Worm (Caenorhabditis elegans): Measurements from ENCODE around the gene F56B3.4.

The F56B3.4 gene

DNA sequence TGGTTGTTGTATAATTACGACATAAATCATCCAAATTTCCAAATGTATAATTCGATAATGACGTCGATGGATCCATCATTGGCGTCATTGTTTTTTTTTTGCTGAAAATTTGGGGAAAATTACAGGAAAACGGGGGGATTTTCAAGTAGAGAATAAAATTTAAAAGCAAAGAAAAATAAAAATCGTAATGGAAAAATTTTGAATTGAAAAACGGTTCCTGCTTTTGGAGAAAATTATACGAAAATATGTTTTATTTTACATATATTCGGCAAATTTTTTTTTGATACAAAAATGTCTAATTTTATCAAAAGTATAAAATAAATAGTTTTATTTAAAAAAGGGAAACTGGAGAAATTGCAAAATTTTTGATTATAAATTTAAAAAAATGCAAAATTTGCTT is 30.8 kb upstream of the F56B3.4 start, which contains the start of gene zipt-15:
Gene zipt-15, minus strand, starts transcription at position 101 of the 400 bp plus-strand sequence.
- TF ChIP-seq skn-1 (tag; optimal IDR thresholded peaks at IDR 0.05) (no peak), nhr-237 (tag; optimal IDR thresholded peaks at IDR 0.05) (no peak), jun-1 (tag; optimal IDR thresholded peaks at IDR 0.05) (no peak), sea-2 (GFP tag; optimal IDR thresholded peaks at IDR 0.05) (no peak), pqm-1 (tag; optimal IDR thresholded peaks at IDR 0.05) (no peak)

DNA sequence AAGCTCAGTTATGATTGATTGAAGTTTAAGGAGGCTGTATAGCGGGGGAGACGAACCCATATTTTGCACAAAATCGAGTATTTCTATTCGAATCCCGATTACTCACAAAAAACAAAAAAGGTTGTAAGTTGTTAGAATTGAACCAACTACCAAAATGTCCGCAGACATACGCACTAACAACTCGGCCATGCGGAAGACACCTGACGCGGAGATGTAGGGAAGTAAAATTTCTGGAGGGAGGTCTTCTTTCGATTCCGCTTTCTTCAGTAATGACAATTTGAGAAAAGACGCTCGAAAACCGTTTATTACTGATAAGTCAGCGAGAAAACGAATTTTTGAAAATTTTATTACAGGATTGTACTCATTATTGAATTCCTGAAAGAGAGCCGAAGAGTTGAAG is 23.8 kb upstream of the F56B3.4 start:
- TF ChIP-seq elt-1 (tag; optimal IDR thresholded peaks at IDR 0.05) (no peak), unc-39 (tag; optimal IDR thresholded peaks at IDR 0.05) (no peak), nhr-28 (tag; optimal IDR thresholded peaks at IDR 0.05) (no peak), zag-1 (tag; optimal IDR thresholded peaks at IDR 0.05) (no peak), fkh-2 (tag; optimal IDR thresholded peaks at IDR 0.05) (no peak), daf-12 (tag; optimal IDR thresholded peaks at IDR 0.05) (no peak), elt-3 (tag; optimal IDR thresholded peaks at IDR 0.05) (no peak), unc-62 (GFP tag; optimal IDR thresholded peaks at IDR 0.05) (no peak), ceh-9 (tag; optimal IDR thresholded peaks at IDR 0.05) (no peak)

DNA sequence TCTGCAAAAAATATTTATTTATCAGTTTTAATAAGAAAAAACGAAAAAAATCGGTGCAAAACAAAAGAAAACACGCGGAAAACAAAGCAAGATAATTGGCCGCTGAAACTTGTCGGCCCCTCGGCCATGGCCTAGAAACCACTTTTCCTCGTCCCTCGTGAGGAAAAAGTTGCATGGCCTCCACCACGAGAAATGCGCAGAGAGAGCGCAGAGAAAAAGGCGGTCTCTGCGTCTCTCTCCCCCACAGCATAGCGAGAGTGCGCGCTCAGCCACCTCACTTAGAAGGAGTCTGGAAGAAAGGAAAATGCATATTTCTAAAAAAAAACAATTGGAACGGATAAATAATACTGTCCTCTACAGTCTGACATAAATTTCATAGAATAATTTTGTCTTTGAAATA is 19.3 kb upstream of the F56B3.4 start:
- peak; percentile 43 for TF ChIP-seq lin-15B (tag; optimal IDR thresholded peaks at IDR 0.05)

DNA sequence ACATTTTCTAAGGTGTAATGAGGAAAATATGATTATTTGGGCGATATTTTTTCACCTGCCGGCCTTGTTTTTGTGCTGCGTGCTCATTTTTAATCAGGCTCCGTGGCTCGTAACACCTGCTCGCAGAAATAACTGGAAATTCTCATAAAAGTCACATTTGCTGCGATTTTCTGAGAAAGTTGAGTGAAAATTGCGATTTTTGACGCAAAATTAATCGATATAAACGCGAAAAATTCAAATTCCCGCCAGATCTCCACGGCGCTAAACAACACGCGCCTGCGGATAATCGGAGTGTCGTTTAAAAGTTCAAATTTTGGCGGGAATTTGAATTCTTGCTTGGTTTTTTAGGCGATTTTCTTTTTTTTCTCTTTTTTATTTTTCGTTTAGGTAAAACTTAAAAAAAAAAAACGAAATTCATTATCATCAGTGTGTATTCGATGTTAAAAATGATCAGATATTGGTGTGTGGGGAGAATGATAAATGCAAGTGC is 13.0 kb upstream of the F56B3.4 start, which contains the start of gene Y55F3BL.6:
Gene Y55F3BL.6, minus strand, starts transcription at position 51 of the 490 bp plus-strand sequence.
- peak; percentile 14 for TF ChIP-seq lin-15B (tag; optimal IDR thresholded peaks at IDR 0.05)
- no peak for TF ChIP-seq aly-2 (tag; optimal IDR thresholded peaks at IDR 0.05)

DNA sequence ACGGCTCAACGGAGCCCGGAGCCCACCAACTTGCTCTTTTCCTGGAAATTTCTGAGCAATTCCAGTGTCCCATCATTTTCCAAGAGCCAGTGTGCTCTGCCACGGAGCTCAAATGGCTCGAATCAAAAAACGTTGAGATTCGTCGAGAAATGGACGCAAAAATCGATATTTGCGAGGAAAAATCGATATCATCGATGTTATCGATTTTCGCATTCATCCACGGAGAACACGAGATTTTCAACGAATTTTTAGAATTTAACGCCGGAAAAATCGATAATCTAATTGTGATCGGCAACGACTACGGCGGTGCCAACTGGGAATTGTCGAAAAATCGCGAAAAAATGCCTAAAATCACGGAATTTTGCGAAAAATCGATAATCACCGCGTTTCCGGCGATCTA is 11.6 kb upstream of the F56B3.4 start:
- TF ChIP-seq daf-12 (tag; optimal IDR thresholded peaks at IDR 0.05): no peak
- TF ChIP-seq nhr-77 (tag; optimal IDR thresholded peaks at IDR 0.05): no peak
- no peak for TF ChIP-seq ceh-16 (tag; optimal IDR thresholded peaks at IDR 0.05)
- TF ChIP-seq elt-3 (tag; optimal IDR thresholded peaks at IDR 0.05): no peak
- TF ChIP-seq nhr-67 (tag; optimal IDR thresholded peaks at IDR 0.05): no peak
- TF ChIP-seq ceh-28 (tag; optimal IDR thresholded peaks at IDR 0.05): peak; percentile 70
- TF ChIP-seq ztf-11 (tag; optimal IDR thresholded peaks at IDR 0.05): no peak
- no peak for TF ChIP-seq nhr-11 (tag; optimal IDR thresholded peaks at IDR 0.05)
- TF ChIP-seq lin-39 (tag; optimal IDR thresholded peaks at IDR 0.05): no peak

DNA sequence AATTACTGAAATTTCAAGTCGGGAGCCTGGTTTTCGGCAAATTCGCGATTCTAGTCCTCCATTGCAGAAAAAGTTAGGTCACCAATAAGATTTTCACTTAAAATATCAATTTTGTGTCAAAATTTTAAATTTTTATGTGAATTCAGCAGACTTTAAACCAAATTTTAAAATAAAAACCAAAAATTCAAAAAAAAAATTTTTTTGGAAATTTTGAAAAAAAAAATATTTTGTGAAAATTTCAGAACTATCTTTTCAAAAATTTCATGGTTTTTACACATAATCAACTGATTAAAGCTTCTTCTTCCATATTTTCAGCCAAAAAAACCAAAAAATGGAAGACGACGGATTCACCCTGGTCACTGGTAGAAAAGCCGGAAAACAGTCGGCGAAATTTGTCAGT is 10.7 kb upstream of the F56B3.4 start, which contains the start of gene Y55F3BL.4:
Gene Y55F3BL.4, plus strand, starts transcription at position 301 of the 400 bp plus-strand sequence.
- TF ChIP-seq egl-5 (tag; optimal IDR thresholded peaks at IDR 0.05): no peak

DNA sequence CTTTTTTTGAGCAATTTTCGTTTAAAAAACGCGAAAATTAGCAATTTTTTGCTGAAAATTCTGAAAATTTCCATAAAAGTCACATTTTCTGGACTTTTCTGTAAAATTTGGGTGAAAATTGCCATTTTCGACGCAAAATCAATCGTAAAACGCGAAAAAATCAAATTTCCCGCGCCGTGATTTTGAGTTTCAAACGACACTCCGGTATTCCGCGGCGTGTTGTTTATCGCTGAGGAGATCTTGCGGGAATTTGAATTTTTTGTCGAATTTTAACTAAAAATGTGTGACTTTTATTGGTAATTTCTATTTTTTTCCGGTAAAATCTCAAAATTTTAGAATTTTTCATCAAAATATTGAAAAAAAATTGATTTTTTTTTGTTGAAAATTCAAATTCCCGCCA is 7.1 kb upstream of the F56B3.4 start:
- TF ChIP-seq nhr-11 (tag; optimal IDR thresholded peaks at IDR 0.05): no peak
- TF ChIP-seq nfya-1 (tag; optimal IDR thresholded peaks at IDR 0.05; ENCODE audit: insufficient read depth): no peak
- TF ChIP-seq egl-27 (tag; optimal IDR thresholded peaks at IDR 0.05): no peak
- no peak for TF ChIP-seq ama-1 (optimal IDR thresholded peaks at IDR 0.05)
- TF ChIP-seq pqm-1 (tag; optimal IDR thresholded peaks at IDR 0.05): no peak
- TF ChIP-seq ceh-9 (tag; optimal IDR thresholded peaks at IDR 0.05): no peak
- no peak for TF ChIP-seq skn-1 (tag; optimal IDR thresholded peaks at IDR 0.05)
- no peak for TF ChIP-seq ZK546.5 (tag; optimal IDR thresholded peaks at IDR 0.05)
- no peak for TF ChIP-seq elt-3 (tag; optimal IDR thresholded peaks at IDR 0.05)
- no peak for TF ChIP-seq mdl-1 (tag; optimal IDR thresholded peaks at IDR 0.05)
- no peak for TF ChIP-seq fkh-2 (tag; optimal IDR thresholded peaks at IDR 0.05)
- no peak for TF ChIP-seq tbx-2 (tag; optimal IDR thresholded peaks at IDR 0.05)
- no peak for TF ChIP-seq unc-62 (GFP tag; optimal IDR thresholded peaks at IDR 0.05)
- TF ChIP-seq nhr-67 (tag; optimal IDR thresholded peaks at IDR 0.05): no peak
